Worm (Caenorhabditis elegans): ENCODE results near the gene gar-2.

- TF ChIP-seq R02D3.7 (tag; optimal IDR thresholded peaks at IDR 0.05), result no peak
- TF ChIP-seq ama-1 (optimal IDR thresholded peaks at IDR 0.05), result no peak
- TF ChIP-seq ceh-82 (tag; optimal IDR thresholded peaks at IDR 0.05), result no peak
Observed at ce11 chrIII:6261985-6262384, 47.2 kb upstream of the gar-2 start, which contains the start of gene srg-4.
